Fruit fly (Drosophila melanogaster) whole organism, prepupa: ENCODE data around the gene Non3.

Experiments
- CG11902 ChIP-seq: fragments of 200-800 bp; sonication (Bioruptor generic); optimal IDR thresholded peaks from 3 replicates; lab custom pipeline; 2016; ENCODE audit warnings: missing biosample characterization, missing genetic modification characterization
- CG6808 ChIP-seq: fragments of 200-800 bp; sonication (Bioruptor generic); optimal IDR thresholded peaks from 3 replicates; lab custom pipeline; 2017; ENCODE audit warnings: missing biosample characterization, missing genetic modification characterization, mild to moderate bottlenecking, moderate library complexity, missing genetic modification reagents
- CG6854 ChIP-seq: fragments of 200-800 bp; sonication (Bioruptor generic); optimal IDR thresholded peaks from 2 replicates; lab custom pipeline; 2017; ENCODE audit warnings: missing biosample characterization, mild to moderate bottlenecking, missing genetic modification characterization
- OdsH ChIP-seq: fragments of 200-800 bp; sonication (Bioruptor generic); optimal IDR thresholded peaks from 3 replicates; lab custom pipeline; 2016; ENCODE audit warnings: missing biosample characterization, missing genetic modification characterization
- Smox ChIP-seq: fragments of 200-800 bp; sonication (Bioruptor generic); optimal IDR thresholded peaks from 3 replicates; lab custom pipeline; 2016; ENCODE audit warnings: missing biosample characterization, missing genetic modification characterization

DNA sequence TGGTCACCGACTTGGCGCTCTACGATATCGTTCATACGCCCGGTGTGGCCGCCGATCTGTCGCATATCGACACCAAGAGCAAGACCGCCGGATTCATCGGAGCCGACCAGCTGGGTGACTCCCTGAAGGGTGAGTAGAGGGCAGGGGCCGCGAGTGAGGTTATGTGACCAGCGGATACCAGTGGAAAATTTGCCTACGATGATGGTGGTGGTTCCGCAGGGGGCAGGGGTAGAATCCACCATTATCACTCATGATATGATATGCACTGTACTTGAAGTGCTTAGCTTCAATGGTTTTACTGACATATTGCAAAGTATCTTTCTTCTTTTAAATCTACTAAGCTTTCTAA, 3.3 kb downstream of the Non3 start:
- TF ChIP-seq CG6808 (GFP tag; lab: Kevin White, UChicago) (no peak), CG11902 (GFP tag; lab: Kevin White, UChicago) (no peak), OdsH (GFP tag; lab: Kevin White, UChicago) (no peak), Smox (GFP tag; lab: Kevin White, UChicago) (no peak), CG6854 (no peak)
